Worm (Caenorhabditis elegans): ENCODE measurements around the gene Y43F8B.1.
A peak's percentile ranks its signal among the peaks of the same experiment; 100 is the strongest.

Y43F8B.1 gene

ce11 chrV:19545026-19545425 lies 974 bp downstream of the Y43F8B.1 start:
- no peak for TF ChIP-seq nhr-85 (tag)
- TF ChIP-seq zag-1 (tag; optimal IDR thresholded peaks at IDR 0.05): no peak
- no peak for TF ChIP-seq ama-1 (optimal IDR thresholded peaks at IDR 0.05)
- no peak for TF ChIP-seq ceh-88 (GFP tag; IDR thresholded peaks at IDR 0.05)
- no peak for TF ChIP-seq C04F5.9 (tag; optimal IDR thresholded peaks at IDR 0.05)
- TF ChIP-seq efl-1 (optimal IDR thresholded peaks at IDR 0.05): no peak
- TF ChIP-seq efl-1 (GFP tag; optimal IDR thresholded peaks at IDR 0.05 in 1 of 2): no peak
- TF ChIP-seq egl-27 (tag; optimal IDR thresholded peaks at IDR 0.05): no peak
- TF ChIP-seq rnt-1 (tag; optimal IDR thresholded peaks at IDR 0.05): no peak
- no peak for TF ChIP-seq lin-39 (tag; optimal IDR thresholded peaks at IDR 0.05)
- TF ChIP-seq mdl-1 (tag; optimal IDR thresholded peaks at IDR 0.05): no peak
- TF ChIP-seq C34B4.2 (tag; optimal IDR thresholded peaks at IDR 0.05): no peak
- no peak for TF ChIP-seq sox-4 (tag; optimal IDR thresholded peaks at IDR 0.05)
- TF ChIP-seq fos-1 (tag; optimal IDR thresholded peaks at IDR 0.05): no peak
- TF ChIP-seq isw-1 (GFP tag; IDR thresholded peaks at IDR 0.05): no peak
- TF ChIP-seq hlh-17 (GFP tag; optimal IDR thresholded peaks at IDR 0.05; ENCODE audit: borderline replicate concordance): no peak
- TF ChIP-seq grh-1 (GFP tag; IDR thresholded peaks at IDR 0.05): no peak
- no peak for TF ChIP-seq snpc-4 (tag; optimal IDR thresholded peaks at IDR 0.05)
- TF ChIP-seq lin-15B (tag; optimal IDR thresholded peaks at IDR 0.05): no peak

ce11 chrV:19543509-19543908 lies 2.5 kb downstream of the Y43F8B.1 start:
- no peak for TF ChIP-seq egl-27 (tag; optimal IDR thresholded peaks at IDR 0.05)
- TF ChIP-seq unc-98 (GFP tag; IDR thresholded peaks at IDR 0.05): no peak
- TF ChIP-seq ztf-11 (tag; optimal IDR thresholded peaks at IDR 0.05): no peak
- no peak for TF ChIP-seq snu-23 (GFP tag; optimal IDR thresholded peaks at IDR 0.05)
- no peak for TF ChIP-seq mab-9 (GFP tag; IDR thresholded peaks at IDR 0.05)
- TF ChIP-seq vab-15 (tag; optimal IDR thresholded peaks at IDR 0.05): no peak
- TF ChIP-seq ceh-88 (GFP tag; IDR thresholded peaks at IDR 0.05): no peak
- no peak for TF ChIP-seq nhr-47 (tag; optimal IDR thresholded peaks at IDR 0.05)
- TF ChIP-seq blmp-1 (tag; optimal IDR thresholded peaks at IDR 0.05): no peak
- TF ChIP-seq nhr-12 (tag; optimal IDR thresholded peaks at IDR 0.05): no peak
- no peak for TF ChIP-seq mef-2 (tag; optimal IDR thresholded peaks at IDR 0.05)

- TF ChIP-seq ceh-8 (GFP tag; optimal IDR thresholded peaks at IDR 0.05) (peak; percentile 76), irx-1 (tag; optimal IDR thresholded peaks at IDR 0.05) (no peak), nhr-19 (GFP tag; conservative IDR thresholded peaks at IDR 0.05) (0 out of 2 replicates have a peak, but pooled peaks have one; percentile 6), lin-14 (GFP tag; optimal IDR thresholded peaks at IDR 0.05) (peak; percentile 77)
Observed at ce11 chrV:19540916-19541315, 5.1 kb downstream of the Y43F8B.1 start.

ce11 chrV:19533480-19533879 lies 12.5 kb downstream of the Y43F8B.1 start:
- TF ChIP-seq nhr-85 (tag): peak; percentile 84
- peak; percentile 75 for TF ChIP-seq nhr-19 (GFP tag; conservative IDR thresholded peaks at IDR 0.05)
- TF ChIP-seq lsy-2 (tag; optimal IDR thresholded peaks at IDR 0.05): peak in 1 of 2 experiments; percentile 15
- peak; percentile 92 for TF ChIP-seq elt-2 (tag; optimal IDR thresholded peaks at IDR 0.05)
- TF ChIP-seq unc-130 (tag; optimal IDR thresholded peaks at IDR 0.05): no peak
- TF ChIP-seq lin-14 (GFP tag; optimal IDR thresholded peaks at IDR 0.05): peak; percentile 38
- peak; percentile 7 for TF ChIP-seq blmp-1 (tag; optimal IDR thresholded peaks at IDR 0.05)
- peak; percentile 32 for TF ChIP-seq nhr-71 (tag; optimal IDR thresholded peaks at IDR 0.05)
- TF ChIP-seq nhr-76 (tag; optimal IDR thresholded peaks at IDR 0.05): no peak
- TF ChIP-seq nhr-20 (tag; optimal IDR thresholded peaks at IDR 0.05): peak; percentile 7
- TF ChIP-seq hlh-17 (GFP tag; optimal IDR thresholded peaks at IDR 0.05; ENCODE audit: borderline replicate concordance): no peak
- TF ChIP-seq elt-3 (tag; optimal IDR thresholded peaks at IDR 0.05): peak in 2 of 6 experiments; percentile 71 to 79
- no peak for TF ChIP-seq efl-1 (optimal IDR thresholded peaks at IDR 0.05)
- peak in 1 of 2 experiments; percentile 47 for TF ChIP-seq efl-1 (GFP tag; optimal IDR thresholded peaks at IDR 0.05 in 1 of 2)
- TF ChIP-seq lin-35 (GFP tag; optimal IDR thresholded peaks at IDR 0.05): peak in 1 of 2 experiments; percentile 30

All from whole organism, L1 larva.